Fruit fly (Drosophila melanogaster): ENCODE data around the gene CG13124.

The CG13124 gene

dm6 chr2L:9933063-9933462 lies 24.6 kb upstream of the CG13124 start, which contains the start of gene Cpr30F:
TSS of gene Cpr30F (minus strand) at chr2L:9933163.
- TF ChIP-seq Rel (GFP tag; optimal IDR thresholded peaks at IDR 0.05) (no peak), Rel (tag; optimal IDR thresholded peaks at IDR 0.05) (no peak), OdsH (GFP tag; optimal IDR thresholded peaks at IDR 0.05) (no peak), Hnf4 (GFP tag; optimal IDR thresholded peaks at IDR 0.05) (no peak), Abd-B (GFP tag; optimal IDR thresholded peaks at IDR 0.05) (no peak), dsf (GFP tag; optimal IDR thresholded peaks at IDR 0.05; ENCODE audit: borderline replicate concordance) (no peak), br (GFP tag; optimal IDR thresholded peaks at IDR 0.05) (no peak), jim (GFP tag; optimal IDR thresholded peaks at IDR 0.05) (no peak), sv (GFP tag; optimal IDR thresholded peaks at IDR 0.05) (no peak), foxo (GFP tag; optimal IDR thresholded peaks at IDR 0.05) (no peak), Mio (GFP tag; optimal IDR thresholded peaks at IDR 0.05) (no peak), Hr83 (GFP tag; optimal IDR thresholded peaks at IDR 0.05; ENCODE audit: poor library complexity, severe bottlenecking) (no peak), Sp1 (GFP tag; optimal IDR thresholded peaks at IDR 0.05) (no peak), Dfd (GFP tag; optimal IDR thresholded peaks at IDR 0.05) (no peak), CrebA (GFP tag; optimal IDR thresholded peaks at IDR 0.05; ENCODE audit: borderline replicate concordance) (no peak), CG32264 (GFP tag; optimal IDR thresholded peaks at IDR 0.05) (no peak), ey (GFP tag; optimal IDR thresholded peaks at IDR 0.05) (no peak)

dm6 chr2L:9930280-9930679 lies 21.8 kb upstream of the CG13124 start, which contains the start of gene CG42367:
TSS of gene CG42367 (plus strand) at chr2L:9930580.
- no peak for TF ChIP-seq woc (GFP tag; optimal IDR thresholded peaks at IDR 0.05)

- TF ChIP-seq Hr78 (GFP tag; optimal IDR thresholded peaks at IDR 0.05) (no peak), GATAd (GFP tag; optimal IDR thresholded peaks at IDR 0.05) (no peak), Vsx2 (GFP tag; optimal IDR thresholded peaks at IDR 0.05; ENCODE audit: partially characterized antibody) (no peak), Myc (optimal IDR thresholded peaks at IDR 0.05) (no peak), dsf (GFP tag; optimal IDR thresholded peaks at IDR 0.05; ENCODE audit: borderline replicate concordance) (no peak), fru (GFP tag; optimal IDR thresholded peaks at IDR 0.05) (no peak), CG9705 (GFP tag; optimal IDR thresholded peaks at IDR 0.05) (no peak), sv (GFP tag; optimal IDR thresholded peaks at IDR 0.05) (no peak)
Observed at dm6 chr2L:9924765-9925164, 16.3 kb upstream of the CG13124 start, which contains the start of the genes TbCMF46 and CG42366. TSS of gene TbCMF46 (minus strand) at chr2L:9924865. TSS of gene CG42366 (plus strand) at chr2L:9925161.

- TF ChIP-seq Vsx2 (GFP tag; optimal IDR thresholded peaks at IDR 0.05; ENCODE audit: partially characterized antibody) (no peak), Hnf4 (GFP tag; optimal IDR thresholded peaks at IDR 0.05) (no peak), dl (GFP tag; optimal IDR thresholded peaks at IDR 0.05; ENCODE audit: insufficient read depth in 1 of 2, partially characterized antibody in 2 of 2) (no peak), N (GFP tag; optimal IDR thresholded peaks at IDR 0.05) (no peak), CG32264 (GFP tag; optimal IDR thresholded peaks at IDR 0.05) (peak; percentile 19), Dfd (GFP tag; optimal IDR thresholded peaks at IDR 0.05) (no peak), sv (GFP tag; optimal IDR thresholded peaks at IDR 0.05) (peak; percentile 43), sage (GFP tag; optimal IDR thresholded peaks at IDR 0.05) (no peak), Jra (GFP tag; optimal IDR thresholded peaks at IDR 0.05) (peak; percentile 26), pan (optimal IDR thresholded peaks at IDR 0.05) (no peak), Dif (GFP tag; optimal IDR thresholded peaks at IDR 0.05; ENCODE audit: partially characterized antibody) (no peak), dsf (GFP tag; optimal IDR thresholded peaks at IDR 0.05; ENCODE audit: borderline replicate concordance) (no peak), usp (GFP tag; optimal IDR thresholded peaks at IDR 0.05) (no peak), GATAd (GFP tag; optimal IDR thresholded peaks at IDR 0.05) (no peak), woc (GFP tag; optimal IDR thresholded peaks at IDR 0.05) (peak; percentile 52), fru (GFP tag; optimal IDR thresholded peaks at IDR 0.05) (no peak), HLH106 (tag; optimal IDR thresholded peaks at IDR 0.05) (peak; percentile 73), tai (GFP tag; optimal IDR thresholded peaks at IDR 0.05) (no peak), jim (GFP tag; optimal IDR thresholded peaks at IDR 0.05) (no peak), Mio (GFP tag; optimal IDR thresholded peaks at IDR 0.05) (no peak), ey (GFP tag; optimal IDR thresholded peaks at IDR 0.05) (no peak), Hr78 (GFP tag; optimal IDR thresholded peaks at IDR 0.05) (no peak), Sp1 (GFP tag; optimal IDR thresholded peaks at IDR 0.05) (no peak), CG9705 (GFP tag; optimal IDR thresholded peaks at IDR 0.05) (peak; percentile 43), foxo (GFP tag; optimal IDR thresholded peaks at IDR 0.05) (peak in 1 of 2 experiments; percentile 81), br (GFP tag; optimal IDR thresholded peaks at IDR 0.05) (peak; percentile 73), Abd-B (GFP tag; optimal IDR thresholded peaks at IDR 0.05) (no peak), psq (GFP tag; optimal IDR thresholded peaks at IDR 0.05) (peak; percentile 39), CrebA (GFP tag; optimal IDR thresholded peaks at IDR 0.05; ENCODE audit: borderline replicate concordance) (no peak), OdsH (GFP tag; optimal IDR thresholded peaks at IDR 0.05) (peak; percentile 62), lola (GFP tag; optimal IDR thresholded peaks at IDR 0.05) (no peak), Myc (optimal IDR thresholded peaks at IDR 0.05) (no peak), Rel (GFP tag; optimal IDR thresholded peaks at IDR 0.05) (no peak), Rel (tag; optimal IDR thresholded peaks at IDR 0.05) (no peak), h (GFP tag; optimal IDR thresholded peaks at IDR 0.05) (peak; percentile 78), dmrt93B (GFP tag; optimal IDR thresholded peaks at IDR 0.05) (peak; percentile 25), brk (GFP tag; optimal IDR thresholded peaks at IDR 0.05) (no peak), Hr83 (GFP tag; optimal IDR thresholded peaks at IDR 0.05; ENCODE audit: poor library complexity, severe bottlenecking) (peak; percentile 60), rgr (GFP tag; optimal IDR thresholded peaks at IDR 0.05) (no peak)
Observed at dm6 chr2L:9921401-9921800, 13.0 kb upstream of the CG13124 start, which contains the start of gene CG4592. TSS of gene CG4592 (plus strand) at chr2L:9921633.
